Worm (Caenorhabditis elegans): ENCODE measurements around the gene vnut-1.

DNA sequence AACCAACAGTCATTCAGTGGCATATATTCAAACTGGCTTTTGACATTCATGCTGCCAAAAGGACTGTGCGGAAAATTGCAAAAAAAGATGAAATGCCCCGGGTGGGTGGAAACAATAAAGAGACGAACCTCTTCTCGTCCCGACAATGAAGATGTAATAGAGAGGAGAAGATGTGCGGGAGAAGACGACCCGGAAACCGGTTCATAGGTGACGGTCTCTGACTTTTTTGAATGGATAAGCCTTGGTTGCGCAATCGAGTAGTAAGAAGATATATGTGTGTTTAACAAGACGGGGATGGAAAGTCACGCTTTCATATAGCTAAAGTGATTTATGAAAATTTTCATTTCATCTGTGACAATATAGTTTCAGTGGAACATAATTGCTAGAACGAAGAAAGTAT lies 8.8 kb upstream of the vnut-1 start:
- TF ChIP-seq nhr-76 (tag; optimal IDR thresholded peaks at IDR 0.05) (no peak), snpc-4 (tag; optimal IDR thresholded peaks at IDR 0.05) (no peak), lsy-2 (tag; optimal IDR thresholded peaks at IDR 0.05) (no peak), ztf-11 (tag; optimal IDR thresholded peaks at IDR 0.05) (no peak), nhr-237 (tag; optimal IDR thresholded peaks at IDR 0.05) (no peak), lin-13 (tag; optimal IDR thresholded peaks at IDR 0.05) (no peak), pha-4 (tag; optimal IDR thresholded peaks at IDR 0.05) (no peak), nhr-12 (tag; optimal IDR thresholded peaks at IDR 0.05) (no peak), blmp-1 (tag; optimal IDR thresholded peaks at IDR 0.05) (no peak)

Data from whole organism, mixed stage, embryonic.